Worm (Caenorhabditis elegans) whole organism, L3 larva: ENCODE results near the gene clc-2.

Experiments
- ceh-82 ChIP-seq: fragments of 150-350 bp; optimal IDR thresholded peaks from 2 replicates; lab custom pipeline; 2014; ENCODE audit warnings: missing biosample characterization, missing genetic modification characterization
- fkh-10 ChIP-seq: sonication (generic microtip); optimal IDR thresholded peaks from 2 replicates; lab custom pipeline; 2017; ENCODE audit warnings: missing biosample characterization, missing genetic modification reagents, missing genetic modification characterization
- lin-39 ChIP-seq: fragments of 150-350 bp; optimal IDR thresholded peaks from 2 replicates; lab custom pipeline; 2018; ENCODE audit warnings: missing biosample characterization, missing genetic modification reagents, missing genetic modification characterization
- mml-1 ChIP-seq: fragments of 150-350 bp; sonication (generic microtip); optimal IDR thresholded peaks from 3 replicates; lab custom pipeline; 2014; ENCODE audit warnings: missing biosample characterization, missing genetic modification characterization
- nhr-237 ChIP-seq: fragments of 150-350 bp; optimal IDR thresholded peaks from 2 replicates; lab custom pipeline; 2014; ENCODE audit warnings: missing biosample characterization, missing genetic modification characterization
- nhr-25 ChIP-seq: sonication (generic microtip); optimal IDR thresholded peaks from 2 replicates; lab custom pipeline; 2017; ENCODE audit warnings: missing biosample characterization, missing genetic modification characterization
- nhr-77 ChIP-seq: fragments of 150-350 bp; optimal IDR thresholded peaks from 2 replicates; lab custom pipeline; 2014; ENCODE audit warnings: missing biosample characterization, missing genetic modification characterization
- pha-4 ChIP-seq: fragments of 150-350 bp; optimal IDR thresholded peaks from 2 replicates; lab custom pipeline; 2014; ENCODE audit warnings: missing biosample characterization, missing genetic modification reagents, missing genetic modification characterization
- snpc-4 ChIP-seq: fragments of 150-350 bp; optimal IDR thresholded peaks from 2 replicates; lab custom pipeline; 2014; ENCODE audit warnings: missing biosample characterization, missing genetic modification characterization
- unc-62 ChIP-seq: fragments of 150-350 bp; sonication (generic microtip); optimal IDR thresholded peaks from 4 replicates; lab custom pipeline; 2014; ENCODE audit warnings: missing biosample characterization, missing genetic modification reagents, missing genetic modification characterization
- ztf-11 ChIP-seq: fragments of 150-350 bp; optimal IDR thresholded peaks from 2 replicates; lab custom pipeline; 2014; ENCODE audit warnings: missing biosample characterization, missing genetic modification characterization

DNA sequence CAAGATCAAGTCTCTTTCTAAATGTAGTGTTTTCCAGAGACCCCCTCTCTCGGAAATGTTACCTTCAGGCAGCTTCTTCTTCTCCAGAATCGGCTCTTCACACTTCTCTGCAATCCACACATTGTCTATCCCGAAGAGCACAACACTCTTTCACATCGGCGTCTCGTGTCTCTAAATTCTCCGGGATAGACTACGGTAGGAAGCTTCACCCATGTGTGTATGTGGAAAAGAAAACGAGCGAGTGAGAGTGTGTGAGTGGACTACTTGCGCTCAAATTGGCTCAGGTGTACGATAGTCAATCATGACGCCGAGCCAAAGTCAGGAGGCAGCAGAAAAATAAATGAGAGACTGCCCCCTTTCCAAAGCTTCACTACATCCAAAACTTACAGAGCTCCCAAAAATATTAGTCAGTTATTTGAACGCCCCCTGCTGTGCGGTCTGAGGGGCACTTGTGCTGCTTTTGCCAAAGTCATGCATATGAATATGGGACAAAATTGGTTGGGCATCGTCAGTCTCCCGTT, 25.9 kb downstream of the clc-2 start:
- TF ChIP-seq nhr-25 (tag; lab: Kevin White, UChicago) (no peak), mml-1 (no peak), ceh-82 (tag; lab: Kevin White, UChicago) (no peak), nhr-77 (tag; lab: Kevin White, UChicago) (no peak), unc-62 (no peak), fkh-10 (peak; percentile 22), snpc-4 (tag; lab: Kevin White, UChicago) (no peak), lin-39 (tag; lab: Kevin White, UChicago) (no peak), ztf-11 (no peak), nhr-237 (tag; lab: Kevin White, UChicago) (no peak), pha-4 (tag; lab: Kevin White, UChicago) (no peak)
